Worm (Caenorhabditis elegans): ENCODE results near the gene ZK355.2.

The ZK355.2 gene

DNA sequence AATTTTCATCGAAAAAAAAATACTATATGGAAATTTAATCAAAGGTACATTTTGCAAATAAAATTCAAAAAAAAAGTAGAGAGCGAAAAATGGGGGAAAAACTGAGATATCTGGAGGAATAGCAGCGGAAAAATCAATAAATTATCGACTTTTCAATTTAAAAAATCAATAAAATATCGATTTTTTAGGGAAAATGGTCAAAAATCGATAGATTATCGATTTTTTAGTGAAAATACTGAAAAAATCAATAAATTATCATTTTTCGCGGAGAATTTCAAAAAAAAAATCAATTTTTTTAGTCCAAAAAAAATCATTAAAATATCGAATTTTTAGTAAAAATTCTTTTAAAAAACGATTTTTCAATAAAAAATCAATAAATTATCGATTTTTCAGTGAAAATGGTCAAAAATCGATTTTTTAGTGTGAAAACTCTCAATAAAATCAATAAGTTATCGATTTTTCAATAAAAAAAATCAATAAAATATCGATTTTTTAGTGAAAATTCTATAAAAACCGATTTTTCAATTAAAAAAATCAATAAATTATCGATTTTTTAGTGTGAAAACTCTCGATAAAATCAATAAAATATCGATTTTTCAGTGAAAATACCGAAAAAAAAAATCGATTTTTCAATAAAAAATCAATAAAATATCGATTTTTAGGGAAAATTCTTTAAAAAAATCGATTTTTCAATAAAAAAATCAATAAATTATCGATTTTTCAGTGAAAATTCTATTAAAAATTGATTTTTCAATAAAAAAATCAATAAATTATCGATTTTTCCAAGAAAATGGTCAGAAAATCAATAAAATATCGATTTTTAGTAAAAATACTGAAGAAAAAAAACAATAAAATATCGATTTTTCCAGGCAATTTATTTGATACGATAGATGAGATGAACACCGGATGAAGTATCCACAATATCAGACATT lies 37.9 kb upstream of the ZK355.2 start:
- TF ChIP-seq ztf-4 (tag; optimal IDR thresholded peaks at IDR 0.05) = no peak
- no peak for TF ChIP-seq unc-62 (GFP tag; optimal IDR thresholded peaks at IDR 0.05)
- TF ChIP-seq ceh-28 (tag; optimal IDR thresholded peaks at IDR 0.05) = peak; percentile 94

- TF ChIP-seq daf-12 (tag; optimal IDR thresholded peaks at IDR 0.05) (no peak), nhr-25 (tag; optimal IDR thresholded peaks at IDR 0.05) (peak; percentile 64), nhr-28 (tag; optimal IDR thresholded peaks at IDR 0.05) (no peak), unc-39 (tag; optimal IDR thresholded peaks at IDR 0.05) (no peak), eor-1 (tag; optimal IDR thresholded peaks at IDR 0.05) (no peak), nfya-1 (tag; optimal IDR thresholded peaks at IDR 0.05; ENCODE audit: insufficient read depth) (peak; percentile 80), sea-2 (GFP tag; optimal IDR thresholded peaks at IDR 0.05) (no peak), nhr-77 (tag; optimal IDR thresholded peaks at IDR 0.05) (peak; percentile 9), aly-2 (tag; optimal IDR thresholded peaks at IDR 0.05) (no peak), tbx-2 (tag; optimal IDR thresholded peaks at IDR 0.05) (peak; percentile 58), nhr-76 (tag; optimal IDR thresholded peaks at IDR 0.05) (no peak), jun-1 (tag; optimal IDR thresholded peaks at IDR 0.05) (peak; percentile 40), pha-4 (tag; optimal IDR thresholded peaks at IDR 0.05) (peak; percentile 90), mdl-1 (tag; optimal IDR thresholded peaks at IDR 0.05) (no peak), ceh-82 (tag; optimal IDR thresholded peaks at IDR 0.05) (peak; percentile 84), hmg-11 (tag; optimal IDR thresholded peaks at IDR 0.05) (peak; percentile 54), mml-1 (tag; optimal IDR thresholded peaks at IDR 0.05) (no peak), fos-1 (tag; optimal IDR thresholded peaks at IDR 0.05) (no peak), nhr-67 (tag; optimal IDR thresholded peaks at IDR 0.05) (no peak), nhr-11 (tag; optimal IDR thresholded peaks at IDR 0.05) (no peak), unc-62 (GFP tag; optimal IDR thresholded peaks at IDR 0.05) (no peak), egl-5 (tag; optimal IDR thresholded peaks at IDR 0.05) (peak; percentile 73), nhr-12 (tag; optimal IDR thresholded peaks at IDR 0.05) (no peak), pqm-1 (tag; optimal IDR thresholded peaks at IDR 0.05) (peak; percentile 36), nhr-237 (tag; optimal IDR thresholded peaks at IDR 0.05) (no peak), nhr-43 (tag; optimal IDR thresholded peaks at IDR 0.05; ENCODE audit: poor library complexity, severe bottlenecking) (peak; percentile 95), ama-1 (optimal IDR thresholded peaks at IDR 0.05) (peak; percentile 33), skn-1 (tag; optimal IDR thresholded peaks at IDR 0.05) (peak; percentile 48), ceh-28 (tag; optimal IDR thresholded peaks at IDR 0.05) (peak; percentile 88), fkh-10 (GFP tag; optimal IDR thresholded peaks at IDR 0.05) (peak; percentile 47), elt-2 (tag; optimal IDR thresholded peaks at IDR 0.05) (peak; percentile 41), ceh-9 (tag; optimal IDR thresholded peaks at IDR 0.05) (no peak), elt-3 (tag; optimal IDR thresholded peaks at IDR 0.05) (no peak), egl-27 (tag; optimal IDR thresholded peaks at IDR 0.05) (peak; percentile 28), nhr-23 (tag; optimal IDR thresholded peaks at IDR 0.05) (peak; percentile 89), elt-1 (tag; optimal IDR thresholded peaks at IDR 0.05) (peak; percentile 5), ztf-11 (tag; optimal IDR thresholded peaks at IDR 0.05) (no peak), lin-15B (tag; optimal IDR thresholded peaks at IDR 0.05) (peak; percentile 97), zag-1 (tag; optimal IDR thresholded peaks at IDR 0.05) (no peak), ZK546.5 (tag; optimal IDR thresholded peaks at IDR 0.05) (no peak), fkh-2 (tag; optimal IDR thresholded peaks at IDR 0.05) (no peak), lin-39 (tag; optimal IDR thresholded peaks at IDR 0.05) (peak; percentile 90), snpc-4 (tag; optimal IDR thresholded peaks at IDR 0.05) (peak; percentile 77), lsy-12 (tag; optimal IDR thresholded peaks at IDR 0.05) (peak; percentile 86), ztf-4 (tag; optimal IDR thresholded peaks at IDR 0.05) (peak; percentile 36), R02D3.7 (tag; optimal IDR thresholded peaks at IDR 0.05) (peak; percentile 21), ceh-16 (tag; optimal IDR thresholded peaks at IDR 0.05) (no peak)
These were observed 34.6 kb upstream of the ZK355.2 start, which contains the start of gene pinn-1 for ce11 chrII:2888957-2889630. Gene pinn-1 (minus strand): TSS chrII:2889007.

All from whole organism, L3 larva.